Worm (Caenorhabditis elegans): ENCODE measurements around the gene F37C4.8.

DNA sequence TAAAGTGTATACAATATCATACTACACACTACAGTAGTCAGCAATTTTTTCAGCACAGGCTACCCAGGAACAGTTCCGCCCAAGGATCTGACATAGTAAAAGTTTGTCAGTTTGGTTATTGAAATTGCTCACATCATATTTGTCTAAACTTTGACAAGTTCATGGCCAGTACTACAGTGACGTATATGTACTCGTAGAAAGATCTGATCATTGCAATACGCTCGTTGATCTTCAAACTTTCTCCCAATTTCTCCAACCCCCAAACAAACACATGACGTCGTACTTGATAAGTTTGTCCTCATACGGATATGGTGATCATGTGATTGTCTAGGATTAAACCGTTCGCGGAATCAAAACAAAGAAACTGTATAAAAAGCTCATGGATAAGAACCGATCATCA lies 13.8 kb upstream of the F37C4.8 start, which contains the start of gene dct-8:
- TF ChIP-seq nhr-11 (tag; optimal IDR thresholded peaks at IDR 0.05) (no peak), lin-15B (tag; optimal IDR thresholded peaks at IDR 0.05) (no peak), ztf-4 (tag; optimal IDR thresholded peaks at IDR 0.05) (no peak), jun-1 (tag; optimal IDR thresholded peaks at IDR 0.05) (no peak), unc-62 (GFP tag; optimal IDR thresholded peaks at IDR 0.05) (no peak), nhr-77 (tag; optimal IDR thresholded peaks at IDR 0.05) (no peak), fkh-10 (GFP tag; optimal IDR thresholded peaks at IDR 0.05) (no peak), nhr-19 (GFP tag; conservative IDR thresholded peaks at IDR 0.05) (no peak), egl-27 (tag; optimal IDR thresholded peaks at IDR 0.05) (no peak)

Measured in whole organism, L1 larva.